Fruit fly (Drosophila melanogaster): Measurements from ENCODE around the gene Fit2.

The Fit2 gene

dm6 chr3L:17033309-17033708 is 9.2 kb downstream of the Fit2 start:
- TF ChIP-seq psq (GFP tag; optimal IDR thresholded peaks at IDR 0.05) (no peak), tai (GFP tag; optimal IDR thresholded peaks at IDR 0.05) (no peak), Hr78 (GFP tag; optimal IDR thresholded peaks at IDR 0.05) (no peak), dmrt93B (GFP tag; optimal IDR thresholded peaks at IDR 0.05) (no peak), dsf (GFP tag; optimal IDR thresholded peaks at IDR 0.05; ENCODE audit: borderline replicate concordance) (no peak), lola (GFP tag; optimal IDR thresholded peaks at IDR 0.05) (no peak), h (GFP tag; optimal IDR thresholded peaks at IDR 0.05) (no peak), Jra (GFP tag; optimal IDR thresholded peaks at IDR 0.05) (no peak), rgr (GFP tag; optimal IDR thresholded peaks at IDR 0.05) (no peak), CrebA (GFP tag; optimal IDR thresholded peaks at IDR 0.05; ENCODE audit: borderline replicate concordance) (no peak), Abd-B (GFP tag; optimal IDR thresholded peaks at IDR 0.05) (no peak), GATAd (GFP tag; optimal IDR thresholded peaks at IDR 0.05) (no peak), Vsx2 (GFP tag; optimal IDR thresholded peaks at IDR 0.05; ENCODE audit: partially characterized antibody) (no peak), sv (GFP tag; optimal IDR thresholded peaks at IDR 0.05) (no peak), usp (GFP tag; optimal IDR thresholded peaks at IDR 0.05) (no peak), pan (optimal IDR thresholded peaks at IDR 0.05) (no peak), CG32264 (GFP tag; optimal IDR thresholded peaks at IDR 0.05) (no peak), dl (GFP tag; optimal IDR thresholded peaks at IDR 0.05; ENCODE audit: insufficient read depth in 1 of 2, partially characterized antibody in 2 of 2) (no peak)

dm6 chr3L:17035492-17035891 is 11.4 kb downstream of the Fit2 start, which contains the start of gene beg:
TSS of gene beg (plus strand) at chr3L:17035668.
- TF ChIP-seq Myc (optimal IDR thresholded peaks at IDR 0.05) (peak; percentile 29), CG9705 (GFP tag; optimal IDR thresholded peaks at IDR 0.05) (no peak)

dm6 chr3L:17042297-17042921 is 18.3 kb downstream of the Fit2 start, which contains the start of the genes scaf6 and Papst2:
TSS of gene scaf6 (minus strand) at chr3L:17042574.
TSS of gene Papst2 (plus strand) at chr3L:17042797.
- TF ChIP-seq Myc (optimal IDR thresholded peaks at IDR 0.05) (peak; percentile 18), Hr83 (GFP tag; optimal IDR thresholded peaks at IDR 0.05; ENCODE audit: poor library complexity, severe bottlenecking) (no peak), Hnf4 (GFP tag; optimal IDR thresholded peaks at IDR 0.05) (no peak), Dif (GFP tag; optimal IDR thresholded peaks at IDR 0.05; ENCODE audit: partially characterized antibody) (peak; percentile 29), Vsx2 (GFP tag; optimal IDR thresholded peaks at IDR 0.05; ENCODE audit: partially characterized antibody) (peak; percentile 45), dl (GFP tag; optimal IDR thresholded peaks at IDR 0.05; ENCODE audit: insufficient read depth in 1 of 2, partially characterized antibody in 2 of 2) (no peak)

DNA sequence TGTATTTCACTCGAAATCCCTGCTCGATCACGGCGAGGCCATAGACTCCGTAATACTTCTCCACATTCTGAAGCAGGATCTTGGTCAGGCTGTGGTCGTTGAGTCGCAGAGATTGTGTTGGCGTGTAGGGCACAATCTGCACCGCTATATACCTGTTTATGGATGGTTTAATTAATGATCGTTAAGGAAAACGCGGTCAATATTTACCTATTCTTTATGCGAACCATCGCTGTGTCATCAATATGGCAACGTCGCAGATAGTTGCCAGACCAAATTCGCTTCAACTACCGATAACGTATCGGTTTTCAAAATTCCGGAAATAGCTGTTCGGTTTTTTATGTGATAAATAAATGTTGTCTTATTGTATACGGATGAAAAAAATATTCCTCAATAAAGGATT is 20.7 kb downstream of the Fit2 start, which contains the start of gene Pop5:
Gene Pop5, minus strand, starts transcription at position 240 of the 400 bp plus-strand sequence.
- TF ChIP-seq CG9705 (GFP tag; optimal IDR thresholded peaks at IDR 0.05) = peak; percentile 36
- peak; percentile 24 for TF ChIP-seq HLH106 (tag; optimal IDR thresholded peaks at IDR 0.05)
- TF ChIP-seq rgr (GFP tag; optimal IDR thresholded peaks at IDR 0.05) = no peak
- no peak for TF ChIP-seq Dfd (GFP tag; optimal IDR thresholded peaks at IDR 0.05)
- no peak for TF ChIP-seq h (GFP tag; optimal IDR thresholded peaks at IDR 0.05)

DNA sequence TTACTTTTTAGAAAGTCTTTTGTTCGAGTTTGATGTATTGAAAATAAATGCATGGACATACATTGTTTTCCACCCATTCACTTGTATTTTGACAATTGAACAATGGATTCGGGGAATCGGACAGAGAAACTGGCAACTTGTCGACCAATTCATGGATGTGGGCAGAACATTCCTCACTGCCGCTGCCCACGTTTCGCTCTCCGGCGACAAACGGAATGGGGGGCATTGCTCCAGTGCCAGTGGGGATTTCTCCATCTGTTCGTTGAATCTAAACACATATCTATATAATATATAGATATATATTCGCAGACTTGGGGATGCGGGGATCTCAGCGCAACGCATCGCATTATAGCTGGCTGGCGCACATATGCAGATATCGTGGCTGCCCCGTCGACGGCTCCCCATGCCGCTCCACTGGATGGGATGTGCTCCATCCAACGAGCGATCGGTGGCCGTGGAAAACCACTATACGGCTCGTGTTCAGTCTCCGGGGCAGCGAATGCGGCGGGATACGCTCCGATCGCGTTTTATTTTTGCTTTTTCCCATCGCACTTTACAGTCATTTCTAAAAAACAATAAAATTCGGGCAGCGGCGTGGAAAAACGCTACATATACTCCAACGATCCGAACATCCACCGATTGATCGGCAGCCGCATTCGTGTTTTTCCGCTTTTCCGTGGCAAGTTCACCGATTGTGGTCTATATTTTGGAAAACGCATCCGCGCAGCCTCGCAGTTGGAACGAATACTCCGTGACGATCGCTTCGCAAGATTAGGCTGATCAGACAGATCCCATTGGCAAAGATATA is 21.5 kb downstream of the Fit2 start, which contains the start of gene TpnC73F:
Gene TpnC73F, plus strand, starts transcription at position 633 of the 808 bp plus-strand sequence.
- no peak for TF ChIP-seq Rel (GFP tag; optimal IDR thresholded peaks at IDR 0.05)
- TF ChIP-seq Rel (tag; optimal IDR thresholded peaks at IDR 0.05) = peak; percentile 6
- TF ChIP-seq pan (optimal IDR thresholded peaks at IDR 0.05) = no peak

DNA sequence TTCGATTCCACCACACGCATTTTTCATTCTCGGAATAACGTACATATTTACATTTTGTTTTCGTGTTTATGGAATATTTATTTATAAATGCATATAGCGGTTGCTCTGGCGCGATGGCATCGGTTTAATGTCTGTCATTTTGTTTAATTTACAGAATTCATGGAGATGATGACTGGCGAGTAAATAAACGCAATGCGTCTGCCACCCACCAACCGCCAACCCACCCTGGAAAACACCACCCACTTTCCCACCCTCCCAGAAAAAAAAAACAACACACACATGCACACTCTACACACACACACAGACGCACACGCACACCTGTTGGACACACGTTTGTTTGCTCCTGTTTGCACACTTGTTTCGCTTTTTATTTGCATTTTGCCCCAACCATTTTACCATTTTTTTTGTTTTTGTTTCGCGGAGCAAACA is 23.7 kb downstream of the Fit2 start:
- TF ChIP-seq N (GFP tag; optimal IDR thresholded peaks at IDR 0.05) (no peak), h (GFP tag; optimal IDR thresholded peaks at IDR 0.05) (peak; percentile 54), CrebA (GFP tag; optimal IDR thresholded peaks at IDR 0.05; ENCODE audit: borderline replicate concordance) (no peak), dmrt93B (GFP tag; optimal IDR thresholded peaks at IDR 0.05) (no peak), Myc (optimal IDR thresholded peaks at IDR 0.05) (no peak), foxo (GFP tag; optimal IDR thresholded peaks at IDR 0.05) (no peak), Hnf4 (GFP tag; optimal IDR thresholded peaks at IDR 0.05) (no peak), Jra (GFP tag; optimal IDR thresholded peaks at IDR 0.05) (no peak), jim (GFP tag; optimal IDR thresholded peaks at IDR 0.05) (no peak), Dif (GFP tag; optimal IDR thresholded peaks at IDR 0.05; ENCODE audit: partially characterized antibody) (no peak), tai (GFP tag; optimal IDR thresholded peaks at IDR 0.05) (no peak), HLH106 (tag; optimal IDR thresholded peaks at IDR 0.05) (no peak), sage (GFP tag; optimal IDR thresholded peaks at IDR 0.05) (no peak), brk (GFP tag; optimal IDR thresholded peaks at IDR 0.05) (no peak), usp (GFP tag; optimal IDR thresholded peaks at IDR 0.05) (no peak), Dfd (GFP tag; optimal IDR thresholded peaks at IDR 0.05) (peak; percentile 88), Hr83 (GFP tag; optimal IDR thresholded peaks at IDR 0.05; ENCODE audit: poor library complexity, severe bottlenecking) (no peak), CG9705 (GFP tag; optimal IDR thresholded peaks at IDR 0.05) (no peak), CG32264 (GFP tag; optimal IDR thresholded peaks at IDR 0.05) (no peak), Vsx2 (GFP tag; optimal IDR thresholded peaks at IDR 0.05; ENCODE audit: partially characterized antibody) (no peak), rgr (GFP tag; optimal IDR thresholded peaks at IDR 0.05) (peak; percentile 57), br (GFP tag; optimal IDR thresholded peaks at IDR 0.05) (peak; percentile 13), OdsH (GFP tag; optimal IDR thresholded peaks at IDR 0.05) (peak; percentile 33), fru (GFP tag; optimal IDR thresholded peaks at IDR 0.05) (no peak)
